Worm (Caenorhabditis elegans) whole organism, L4 larva: ENCODE data around the gene ZK686.5.

ENCODE experiments used
- R02D3.7 ChIP-seq: fragments of 150-350 bp; sonication (generic microtip); optimal IDR thresholded peaks from 3 replicates; lab custom pipeline; 2014; ENCODE audit warnings: missing biosample characterization, missing genetic modification characterization
- Y105C5A.15 ChIP-seq: fragments of 200-800 bp; sonication (Bioruptor generic); IDR thresholded peaks from 2 replicates; pipeline ENCODE4 v1.3.6; 2022; ENCODE audit warnings: missing genetic modification characterization, missing compliant biosample characterization
- aha-1 ChIP-seq: fragments of 150-350 bp; peaks from one replicate; lab custom pipeline; 2014; ENCODE audit warnings: missing biosample characterization, missing genetic modification characterization
- arid-1 ChIP-seq: fragments of 200-800 bp; sonication (Bioruptor generic); conservative IDR thresholded peaks from 2 replicates; pipeline ENCODE4 v1.3.6; 2022; ENCODE audit warnings: missing genetic modification reagents, missing genetic modification characterization, missing compliant biosample characterization
- ceh-20 ChIP-seq: fragments of 200-800 bp; sonication (Bioruptor generic); IDR thresholded peaks from 2 replicates; pipeline ENCODE4 v1.3.6; 2022; ENCODE audit warnings: missing genetic modification reagents, missing genetic modification characterization, missing compliant biosample characterization
- daf-16 ChIP-seq, 3 experiments: sonication (generic microtip); optimal IDR thresholded peaks; 2 replicates each; lab custom pipeline; 2016 to 2017; ENCODE audit warnings: missing genetic modification characterization in 3 of 3, missing genetic modification reagents in 3 of 3, mild to moderate bottlenecking in 2 of 3, missing compliant biosample characterization in 2 of 3, missing biosample characterization in 1 of 3, moderate library complexity in 1 of 3
- hif-1 ChIP-seq, 2 experiments: sonication (generic microtip); optimal IDR thresholded peaks; 2 replicates each; lab custom pipeline; 2016 to 2017; ENCODE audit warnings: missing compliant biosample characterization in 2 of 2, missing genetic modification characterization in 2 of 2, missing genetic modification reagents in 2 of 2, missing genotype in 2 of 2, mild to moderate bottlenecking in 1 of 2
- hmg-1.1 ChIP-seq: fragments of 200-800 bp; sonication (Bioruptor generic); IDR thresholded peaks from 2 replicates; pipeline ENCODE4 v1.3.6; 2022; ENCODE audit warnings: missing genetic modification reagents, missing genetic modification characterization, missing compliant biosample characterization
- lir-3 ChIP-seq: sonication (generic microtip); optimal IDR thresholded peaks from 2 replicates; lab custom pipeline; 2016; ENCODE audit warnings: mild to moderate bottlenecking, missing genetic modification characterization, missing compliant biosample characterization
- mep-1 ChIP-seq: fragments of 150-350 bp; sonication (generic microtip); optimal IDR thresholded peaks from 3 replicates; lab custom pipeline; 2014; ENCODE audit warnings: missing biosample characterization, missing genetic modification characterization
- nhr-102 ChIP-seq: sonication (generic microtip); optimal IDR thresholded peaks from 2 replicates; lab custom pipeline; 2016; ENCODE audit warnings: mild to moderate bottlenecking, missing genetic modification characterization, moderate library complexity, missing compliant biosample characterization
- nhr-11 ChIP-seq: fragments of 150-350 bp; optimal IDR thresholded peaks from 2 replicates; lab custom pipeline; 2014; ENCODE audit warnings: missing biosample characterization, missing genetic modification characterization
- set-16 ChIP-seq: fragments of 200-800 bp; sonication (Bioruptor generic); IDR thresholded peaks from 2 replicates; pipeline ENCODE4 v1.3.6; 2022; ENCODE audit warnings: missing genetic modification reagents, missing genetic modification characterization, missing compliant biosample characterization
- tag-97 ChIP-seq: fragments of 200-800 bp; sonication (Bioruptor generic); IDR thresholded peaks from 2 replicates; pipeline ENCODE4 v1.3.6; 2022; ENCODE audit warnings: missing genetic modification characterization, missing compliant biosample characterization
- zfp-3 ChIP-seq: fragments of 200-800 bp; sonication (Bioruptor generic); conservative IDR thresholded peaks from 2 replicates; pipeline ENCODE4 v1.3.6; 2022; ENCODE audit warnings: missing genetic modification reagents, missing genetic modification characterization, missing compliant biosample characterization

Gene ZK686.5

ce11 chrIII:7718318-7718717 is 49.0 kb downstream of the ZK686.5 start (continued):
- TF ChIP-seq nhr-102 (tag; lab: Kevin White, UChicago) (no peak), lir-3 (tag; lab: Kevin White, UChicago) (no peak), daf-16 (GFP tag; optimal IDR thresholded peaks at IDR 0.05; lab: Kevin White, UChicago) (peak; percentile 6 to 57), daf-16 (tag; optimal IDR thresholded peaks at IDR 0.05; lab: Kevin White, UChicago) (peak; percentile 82), hif-1 (tag; optimal IDR thresholded peaks at IDR 0.05; lab: Kevin White, UChicago) (peak in 1 of 2 experiments; percentile 35), tag-97 (GFP tag; lab: Robert Waterston, UW) (no peak), nhr-11 (tag; lab: Kevin White, UChicago) (peak; percentile 85), aha-1 (tag; lab: Kevin White, UChicago) (peak; percentile 46), ceh-20 (GFP tag; lab: Robert Waterston, UW) (peak; percentile 72), Y105C5A.15 (no peak), R02D3.7 (tag; lab: Kevin White, UChicago) (no peak), zfp-3 (GFP tag; lab: Robert Waterston, UW) (no peak), arid-1 (no peak)
- TF ChIP-seq, all 104 proteins: peak for 29

ce11 chrIII:7716550-7716949 is 50.8 kb downstream of the ZK686.5 start:
- 0 out of 2 replicates have a peak, but pooled peaks have one; percentile 10 for TF ChIP-seq hmg-1.1
- TF ChIP-seq set-16: peak; percentile 44; the same call in 1 of the 2 replicates
- TF ChIP-seq mep-1 (tag; lab: Kevin White, UChicago): no peak
- TF ChIP-seq, all 104 proteins: peak for 2
